Worm (Caenorhabditis elegans) whole organism, L3 larva: ENCODE results near the gene H01G02.1.

Source experiments
- R02D3.7 ChIP-seq: fragments of 150-350 bp; optimal IDR thresholded peaks from 2 replicates; lab custom pipeline; 2014; ENCODE audit warnings: missing biosample characterization, missing genetic modification characterization
- ZK546.5 ChIP-seq: sonication (generic microtip); optimal IDR thresholded peaks from 2 replicates; lab custom pipeline; 2017; ENCODE audit warnings: missing biosample characterization, missing genetic modification characterization
- ceh-16 ChIP-seq: sonication (generic microtip); optimal IDR thresholded peaks from 2 replicates; lab custom pipeline; 2017; ENCODE audit warnings: missing biosample characterization, missing genetic modification characterization
- ceh-28 ChIP-seq: fragments of 150-350 bp; optimal IDR thresholded peaks from 2 replicates; lab custom pipeline; 2014; ENCODE audit warnings: missing biosample characterization, missing genetic modification reagents, missing genetic modification characterization
- ceh-82 ChIP-seq: fragments of 150-350 bp; optimal IDR thresholded peaks from 2 replicates; lab custom pipeline; 2014; ENCODE audit warnings: missing biosample characterization, missing genetic modification characterization
- ceh-9 ChIP-seq: sonication (generic microtip); optimal IDR thresholded peaks from 2 replicates; lab custom pipeline; 2018; ENCODE audit warnings: missing biosample characterization, missing genetic modification characterization
- daf-12 ChIP-seq: fragments of 150-350 bp; optimal IDR thresholded peaks from 2 replicates; lab custom pipeline; 2014; ENCODE audit warnings: missing biosample characterization, missing genetic modification reagents, missing genetic modification characterization
- egl-27 ChIP-seq: sonication (generic microtip); optimal IDR thresholded peaks from 4 replicates; lab custom pipeline; 2017; ENCODE audit warnings: missing biosample characterization, missing genetic modification reagents, missing genetic modification characterization
- elt-2 ChIP-seq: sonication (generic microtip); optimal IDR thresholded peaks from 2 replicates; lab custom pipeline; 2016; ENCODE audit warnings: missing genetic modification reagents, mild to moderate bottlenecking, missing genetic modification characterization, missing compliant biosample characterization
- elt-3 ChIP-seq, 3 experiments: fragments of 150-350 bp in 1 of 3; sonication (generic microtip) in 2 of 3; optimal IDR thresholded peaks; 2 replicates in 2 of 3; 4 replicates in 1 of 3; lab custom pipeline; 2014 to 2017; ENCODE audit warnings: missing biosample characterization in 3 of 3, missing genetic modification characterization in 3 of 3
- eor-1 ChIP-seq, 2 experiments: fragments of 150-350 bp; optimal IDR thresholded peaks; 2 replicates each; lab custom pipeline; 2014 to 2018; ENCODE audit warnings: missing biosample characterization in 2 of 2, missing genetic modification characterization in 2 of 2
- fkh-2 ChIP-seq: fragments of 150-350 bp; optimal IDR thresholded peaks from 2 replicates; lab custom pipeline; 2014; ENCODE audit warnings: missing biosample characterization, missing genetic modification reagents, missing genetic modification characterization
- jun-1 ChIP-seq: fragments of 150-350 bp; optimal IDR thresholded peaks from 2 replicates; lab custom pipeline; 2014; ENCODE audit warnings: missing biosample characterization, missing genetic modification reagents, missing genetic modification characterization
- lin-39 ChIP-seq: fragments of 150-350 bp; optimal IDR thresholded peaks from 2 replicates; lab custom pipeline; 2018; ENCODE audit warnings: missing biosample characterization, missing genetic modification reagents, missing genetic modification characterization
- mdl-1 ChIP-seq: fragments of 150-350 bp; optimal IDR thresholded peaks from 2 replicates; lab custom pipeline; 2014; ENCODE audit warnings: missing biosample characterization, missing genetic modification characterization
- mml-1 ChIP-seq: fragments of 150-350 bp; sonication (generic microtip); optimal IDR thresholded peaks from 3 replicates; lab custom pipeline; 2014; ENCODE audit warnings: missing biosample characterization, missing genetic modification characterization
- nfya-1 ChIP-seq: sonication (generic microtip); optimal IDR thresholded peaks from 2 replicates; lab custom pipeline; 2017; ENCODE audit warnings: missing genetic modification characterization, mild to moderate bottlenecking, missing compliant biosample characterization, antibody characterized with exemption, moderate library complexity; ENCODE audit not compliant: insufficient read depth
- nhr-12 ChIP-seq: fragments of 150-350 bp; optimal IDR thresholded peaks from 2 replicates; lab custom pipeline; 2014; ENCODE audit warnings: missing biosample characterization, missing genetic modification characterization
- nhr-23 ChIP-seq: fragments of 150-350 bp; optimal IDR thresholded peaks from 2 replicates; lab custom pipeline; 2014; ENCODE audit warnings: missing biosample characterization, missing genetic modification reagents, missing genetic modification characterization
- nhr-237 ChIP-seq: fragments of 150-350 bp; optimal IDR thresholded peaks from 2 replicates; lab custom pipeline; 2014; ENCODE audit warnings: missing biosample characterization, missing genetic modification characterization
- nhr-76 ChIP-seq: fragments of 150-350 bp; sonication (generic microtip); optimal IDR thresholded peaks from 5 replicates; lab custom pipeline; 2014; ENCODE audit warnings: missing biosample characterization, missing genetic modification characterization
- nhr-77 ChIP-seq: fragments of 150-350 bp; optimal IDR thresholded peaks from 2 replicates; lab custom pipeline; 2014; ENCODE audit warnings: missing biosample characterization, missing genetic modification characterization
- pha-4 ChIP-seq: fragments of 150-350 bp; optimal IDR thresholded peaks from 2 replicates; lab custom pipeline; 2014; ENCODE audit warnings: missing biosample characterization, missing genetic modification reagents, missing genetic modification characterization
- pqm-1 ChIP-seq: fragments of 150-350 bp; optimal IDR thresholded peaks from 2 replicates; lab custom pipeline; 2017; ENCODE audit warnings: missing biosample characterization, missing genetic modification characterization, inconsistent platforms
- skn-1 ChIP-seq: fragments of 150-350 bp; optimal IDR thresholded peaks from 2 replicates; lab custom pipeline; 2014; ENCODE audit warnings: missing biosample characterization, missing genetic modification characterization
- snpc-4 ChIP-seq: fragments of 150-350 bp; optimal IDR thresholded peaks from 2 replicates; lab custom pipeline; 2014; ENCODE audit warnings: missing biosample characterization, missing genetic modification characterization
- ztf-4 ChIP-seq: fragments of 150-350 bp; optimal IDR thresholded peaks from 2 replicates; lab custom pipeline; 2014; ENCODE audit warnings: missing biosample characterization, missing genetic modification characterization

The H01G02.1 gene

DNA sequence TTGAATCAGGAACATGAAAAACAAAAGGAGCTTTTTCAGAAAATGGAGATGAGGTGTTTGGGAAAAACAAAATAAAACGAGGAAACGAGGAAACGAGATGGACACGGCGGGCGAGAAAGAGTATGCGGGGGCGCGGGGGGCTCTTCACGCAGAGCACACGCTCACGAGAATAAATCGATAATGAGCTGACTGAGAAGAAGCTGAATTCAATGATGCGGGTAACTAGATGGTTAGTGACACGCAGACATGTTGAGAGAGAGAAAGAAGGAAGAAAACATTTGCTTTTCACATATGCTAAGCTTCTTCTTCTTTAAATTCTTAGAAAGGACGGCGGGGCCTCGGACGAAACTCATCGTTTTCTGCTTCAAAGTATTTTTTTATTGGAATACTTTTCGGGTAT, 38.4 kb downstream of the H01G02.1 start (continued):
- TF ChIP-seq ztf-4 (tag; lab: Kevin White, UChicago) (no peak), R02D3.7 (no peak), mml-1 (tag; lab: Kevin White, UChicago) (no peak), ceh-28 (tag; lab: Kevin White, UChicago) (peak; percentile 82), nhr-237 (tag; lab: Kevin White, UChicago) (no peak), skn-1 (tag; lab: Kevin White, UChicago) (peak; percentile 38), snpc-4 (tag; lab: Kevin White, UChicago) (peak; percentile 18), elt-2 (tag; lab: Kevin White, UChicago) (no peak), egl-27 (tag; lab: Kevin White, UChicago) (no peak), nhr-12 (tag; lab: Kevin White, UChicago) (no peak), nfya-1 (peak; percentile 57)

DNA sequence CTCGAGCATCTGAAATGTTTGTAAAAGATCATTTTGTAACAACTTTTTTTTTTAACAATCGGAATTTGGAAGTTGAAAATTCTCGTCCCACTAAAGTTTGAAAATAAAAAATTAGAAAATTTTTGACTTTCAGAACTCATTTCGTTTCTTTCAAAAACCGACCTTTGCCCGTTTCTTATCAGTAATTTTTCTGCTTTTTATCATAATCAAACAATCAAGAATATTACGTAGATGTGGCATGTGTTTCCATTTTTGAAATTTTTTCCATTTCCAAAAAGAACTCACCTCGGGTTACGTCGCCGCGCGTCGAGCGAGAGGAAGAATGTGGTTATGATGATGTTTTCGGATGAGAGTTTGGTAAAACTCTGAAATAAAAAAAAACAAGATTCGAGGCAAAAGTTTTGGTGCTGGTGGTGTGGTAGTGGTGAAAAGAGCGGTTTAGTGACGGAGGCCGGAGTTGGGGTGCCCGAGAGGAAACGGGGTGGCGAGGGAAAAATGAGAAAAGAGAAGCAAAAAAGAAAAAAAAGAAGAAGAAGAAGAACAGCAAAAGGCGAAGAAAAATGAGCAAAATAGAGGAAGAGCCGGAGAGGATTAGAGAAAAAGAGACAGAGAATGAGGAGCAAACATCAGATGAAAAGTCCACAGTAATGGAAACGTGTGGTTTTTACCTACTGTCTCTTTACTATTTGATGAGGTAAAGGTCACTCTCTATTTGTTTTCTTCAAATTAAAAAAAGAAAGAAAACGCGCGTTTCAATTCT, 43.1 kb downstream of the H01G02.1 start, which contains the start of gene T12A7.2:
Gene T12A7.2 (minus strand): TSS at position 412 of the 760 bp plus-strand sequence.
- TF ChIP-seq ZK546.5 (tag; lab: Kevin White, UChicago) (no peak), nfya-1 (peak; percentile 27), pha-4 (peak; percentile 68), pqm-1 (tag; lab: Kevin White, UChicago) (peak; percentile 32), elt-2 (tag; lab: Kevin White, UChicago) (peak; percentile 80)

DNA sequence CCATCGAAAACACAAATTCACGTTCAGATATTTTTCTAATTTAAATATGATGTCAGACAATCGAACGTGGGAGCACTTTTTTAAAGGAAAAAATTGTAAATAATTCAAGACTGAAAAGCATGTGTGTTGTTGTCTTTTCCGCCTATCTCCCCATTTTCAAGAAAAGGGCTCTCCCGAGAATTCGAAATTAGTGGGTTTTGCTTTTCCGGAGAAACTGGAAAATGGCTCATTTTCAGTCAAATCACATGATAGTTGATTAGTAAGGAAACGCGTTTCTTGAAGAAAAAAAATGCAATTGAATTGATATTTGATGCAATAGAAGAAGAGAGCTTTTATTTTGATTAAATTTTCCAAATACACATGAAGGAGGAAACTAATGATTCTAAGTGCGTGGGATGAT, 44.1 kb downstream of the H01G02.1 start:
- TF ChIP-seq eor-1 (tag; optimal IDR thresholded peaks at IDR 0.05; lab: Kevin White, UChicago) (no peak), elt-2 (tag; lab: Kevin White, UChicago) (no peak), nhr-77 (tag; lab: Kevin White, UChicago) (no peak)
- TF ChIP-seq, all 47 proteins: peak for 0

ce11 chrIV:11755907-11756306, 48.0 kb downstream of the H01G02.1 start, which contains the start of gene T12A7.9:
Gene T12A7.9 (minus strand): TSS chrIV:11756007.
- peak; percentile 26 for TF ChIP-seq elt-2 (tag; lab: Kevin White, UChicago)
- no peak for TF ChIP-seq R02D3.7

- no peak for TF ChIP-seq mdl-1 (tag; lab: Kevin White, UChicago)
- no peak for TF ChIP-seq elt-3 (tag; optimal IDR thresholded peaks at IDR 0.05; lab: Kevin White, UChicago)
- TF ChIP-seq elt-2 (tag; lab: Kevin White, UChicago) = no peak
- no peak for TF ChIP-seq mml-1 (tag; lab: Kevin White, UChicago)
- no peak for TF ChIP-seq nhr-23 (tag; lab: Kevin White, UChicago)
- TF ChIP-seq snpc-4 (tag; lab: Kevin White, UChicago) = no peak
- no peak for TF ChIP-seq skn-1 (tag; lab: Kevin White, UChicago)
- no peak for TF ChIP-seq R02D3.7
- TF ChIP-seq ceh-28 (tag; lab: Kevin White, UChicago) = no peak
- TF ChIP-seq, all 47 proteins: peak for 0
Measured at ce11 chrIV:11755003-11755402, 49.0 kb downstream of the H01G02.1 start, which contains the start of gene T12A7.10. Gene T12A7.10 (minus strand): TSS chrIV:11755103.

ce11 chrIV:11754328-11754727, 49.6 kb downstream of the H01G02.1 start, which contains the start of gene scl-18:
Gene scl-18 (minus strand): TSS chrIV:11754428.
- no peak for TF ChIP-seq ceh-28 (tag; lab: Kevin White, UChicago)
- TF ChIP-seq lin-39 (tag; lab: Kevin White, UChicago) = no peak
- no peak for TF ChIP-seq egl-27 (tag; lab: Kevin White, UChicago)
- TF ChIP-seq nhr-23 (tag; lab: Kevin White, UChicago) = no peak
- no peak for TF ChIP-seq ceh-16
- no peak for TF ChIP-seq ceh-82
- TF ChIP-seq nfya-1 = no peak
- no peak for TF ChIP-seq nhr-237 (tag; lab: Kevin White, UChicago)
- no peak for TF ChIP-seq mml-1 (tag; lab: Kevin White, UChicago)
- no peak for TF ChIP-seq mdl-1 (tag; lab: Kevin White, UChicago)
- no peak for TF ChIP-seq jun-1 (tag; lab: Kevin White, UChicago)
- no peak for TF ChIP-seq ztf-4 (tag; lab: Kevin White, UChicago)
- no peak for TF ChIP-seq fkh-2 (tag; lab: Kevin White, UChicago)
- TF ChIP-seq elt-3 (tag; optimal IDR thresholded peaks at IDR 0.05; lab: Kevin White, UChicago) = no peak
- TF ChIP-seq eor-1 (tag; optimal IDR thresholded peaks at IDR 0.05; lab: Kevin White, UChicago) = no peak
- no peak for TF ChIP-seq ceh-9 (tag; lab: Kevin White, UChicago)
- TF ChIP-seq daf-12 (tag; lab: Kevin White, UChicago) = no peak
- no peak for TF ChIP-seq nhr-76 (tag; lab: Kevin White, UChicago)
- no peak for TF ChIP-seq snpc-4 (tag; lab: Kevin White, UChicago)
- no peak for TF ChIP-seq skn-1 (tag; lab: Kevin White, UChicago)
